Fruit fly (Drosophila melanogaster): ENCODE data around the gene Ctr1C.

Ctr1C gene

dm6 chr3R:30940234-30940633, 23.9 kb downstream of the Ctr1C start:
- TF ChIP-seq Ets65A (GFP tag) (peak; percentile 22), hbn (GFP tag; IDR thresholded peaks at IDR 0.05; ENCODE audit: partially characterized antibody) (no peak), Stat92E (GFP tag; optimal IDR thresholded peaks at IDR 0.05) (no peak), crol (GFP tag; IDR thresholded peaks at IDR 0.05) (0 out of 2 replicates have a peak, but pooled peaks have one; percentile 25), Meics (GFP tag; optimal IDR thresholded peaks at IDR 0.05) (no peak), ato (GFP tag; IDR thresholded peaks at IDR 0.05; ENCODE audit: partially characterized antibody) (no peak), CG12769 (tag; optimal IDR thresholded peaks at IDR 0.05) (peak; percentile 9), CG1832 (GFP tag; optimal IDR thresholded peaks at IDR 0.05) (peak; percentile 59), Nf-YC (tag; optimal IDR thresholded peaks at IDR 0.05) (peak; percentile 63), CG15696 (tag; optimal IDR thresholded peaks at IDR 0.05) (no peak), Fer3 (tag; optimal IDR thresholded peaks at IDR 0.05) (no peak), vnd (GFP tag; IDR thresholded peaks at IDR 0.05; ENCODE audit: partially characterized antibody) (no peak), Med (GFP tag) (peak; percentile 11), YL-1 (GFP tag; optimal IDR thresholded peaks at IDR 0.05) (no peak), btn (GFP tag; optimal IDR thresholded peaks at IDR 0.05) (no peak), Ptx1 (GFP tag; IDR thresholded peaks at IDR 0.05) (peak; percentile 46; the same call in 1 of the 2 replicates), CG11085 (GFP tag; IDR thresholded peaks at IDR 0.05) (0 out of 2 replicates have a peak, but pooled peaks have one; percentile 26), CG10321 (GFP tag; IDR thresholded peaks at IDR 0.05) (peak; percentile 62; the same call in 1 of the 2 replicates), sd (tag; optimal IDR thresholded peaks at IDR 0.05) (peak; percentile 59)

dm6 chr3R:30937002-30937401, 27.1 kb downstream of the Ctr1C start, which contains the start of gene CG15550:
Gene CG15550 (minus strand): TSS chr3R:30937102.
- no peak for TF ChIP-seq CG15479 (GFP tag; optimal IDR thresholded peaks at IDR 0.05)
- no peak for TF ChIP-seq ranshi (GFP tag; IDR thresholded peaks at IDR 0.05)
- TF ChIP-seq Bdp1 (GFP tag; optimal IDR thresholded peaks at IDR 0.05): no peak
- TF ChIP-seq CG8478 (optimal IDR thresholded peaks at IDR 0.05): no peak
- no peak for TF ChIP-seq MESR4 (GFP tag; optimal IDR thresholded peaks at IDR 0.05)
- TF ChIP-seq CTCF (GFP tag; optimal IDR thresholded peaks at IDR 0.05): no peak
- no peak for TF ChIP-seq CG9932 (GFP tag; IDR thresholded peaks at IDR 0.05)
- TF ChIP-seq YL-1 (GFP tag; optimal IDR thresholded peaks at IDR 0.05): no peak
- TF ChIP-seq inv (GFP tag; IDR thresholded peaks at IDR 0.05; ENCODE audit: partially characterized antibody): no peak
- TF ChIP-seq CG11247 (GFP tag; IDR thresholded peaks at IDR 0.05): no peak
- TF ChIP-seq CG18011 (GFP tag; optimal IDR thresholded peaks at IDR 0.05): no peak
- no peak for TF ChIP-seq Nf-YA (GFP tag; IDR thresholded peaks at IDR 0.05)
- no peak for TF ChIP-seq Dip3 (GFP tag; optimal IDR thresholded peaks at IDR 0.05)
- TF ChIP-seq fu2 (GFP tag; optimal IDR thresholded peaks at IDR 0.05): no peak
- TF ChIP-seq toy (GFP tag; IDR thresholded peaks at IDR 0.05): no peak
- TF ChIP-seq CG16813 (GFP tag; IDR thresholded peaks at IDR 0.05; ENCODE audit: partially characterized antibody): no peak
- TF ChIP-seq CG6791 (GFP tag; IDR thresholded peaks at IDR 0.05; ENCODE audit: partially characterized antibody): no peak
- TF ChIP-seq CG18764 (GFP tag; optimal IDR thresholded peaks at IDR 0.05): no peak

dm6 chr3R:30936407-30936806, 27.7 kb downstream of the Ctr1C start, which contains the start of gene CG15549:
Gene CG15549 (minus strand): TSS chr3R:30936507.
- no peak for TF ChIP-seq gem (tag; optimal IDR thresholded peaks at IDR 0.05)
- no peak for TF ChIP-seq dmrt99B (tag; optimal IDR thresholded peaks at IDR 0.05)
- no peak for TF ChIP-seq Trl (optimal IDR thresholded peaks at IDR 0.05)
- no peak for TF ChIP-seq Trl (GFP tag; optimal IDR thresholded peaks at IDR 0.05)
- no peak for TF ChIP-seq Lpt (GFP tag; optimal IDR thresholded peaks at IDR 0.05)
- no peak for TF ChIP-seq ato (GFP tag; IDR thresholded peaks at IDR 0.05; ENCODE audit: partially characterized antibody)
- TF ChIP-seq CG6254 (GFP tag; optimal IDR thresholded peaks at IDR 0.05): no peak
- TF ChIP-seq CG9727 (GFP tag; optimal IDR thresholded peaks at IDR 0.05): no peak

Measured in whole organism, embryonic.